Fruit fly (Drosophila melanogaster) S2 (cell line): ENCODE measurements around the gene CG10375.

ENCODE experiments used
- CG8478 ChIP-seq: fragments of >200 bp; optimal IDR thresholded peaks from 2 replicates; lab custom pipeline; 2018
- CTCF ChIP-seq, 2 experiments: fragments of >200 bp; optimal IDR thresholded peaks; 2 replicates each; lab custom pipeline; 2018

DNA sequence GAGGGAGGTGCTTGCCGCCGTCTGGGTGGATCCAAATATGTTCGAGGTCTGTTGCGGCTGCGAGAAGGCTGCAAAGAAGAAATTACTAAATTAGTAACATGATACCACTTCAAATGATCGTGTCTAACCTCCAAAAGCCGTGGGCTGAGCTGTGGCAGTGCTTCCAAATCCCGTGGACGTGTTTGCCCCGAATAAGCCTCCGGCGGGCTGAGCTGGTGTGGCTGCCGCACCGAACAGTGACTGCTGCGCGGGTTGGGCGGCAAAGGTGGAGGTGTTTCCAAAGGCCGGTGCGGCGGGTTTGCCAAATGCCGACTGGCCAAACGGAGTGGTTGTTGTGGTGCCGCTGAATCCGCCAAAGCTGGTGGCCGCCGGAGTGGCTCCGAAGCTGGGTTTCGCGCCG lies 13.2 kb downstream of the CG10375 start:
- TF ChIP-seq CTCF (optimal IDR thresholded peaks at IDR 0.05; lab: Kevin White, UChicago) (no peak), CG8478 (lab: Kevin White, UChicago) (no peak)
